Worm (Caenorhabditis elegans): ENCODE measurements around the gene R03G5.6.

The R03G5.6 gene

DNA sequence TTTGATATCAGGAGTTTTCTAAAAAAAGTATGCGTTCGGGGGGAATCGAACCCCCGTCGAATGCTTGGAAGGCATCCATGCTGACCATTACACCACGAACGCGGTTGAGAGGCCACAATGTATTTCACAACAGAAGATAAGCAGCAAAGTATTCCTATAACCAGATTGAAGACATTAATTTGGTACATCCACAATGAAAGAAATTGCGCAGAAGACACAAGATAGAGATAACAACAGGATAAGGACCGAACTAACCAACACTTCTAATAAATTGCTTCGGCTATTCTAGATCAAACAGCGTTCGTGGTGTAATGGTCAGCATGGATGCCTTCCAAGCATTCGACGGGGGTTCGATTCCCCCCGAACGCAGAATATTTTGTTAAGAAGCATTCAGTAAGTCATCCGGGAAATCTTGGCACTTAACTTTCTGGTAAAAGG is 22.4 kb downstream of the R03G5.6 start (continued):
- TF ChIP-seq let-526 (GFP tag; IDR thresholded peaks at IDR 0.05) (no peak), ceh-100 (GFP tag; IDR thresholded peaks at IDR 0.05) (no peak), hlh-12 (tag; optimal IDR thresholded peaks at IDR 0.05) (no peak), atf-7 (tag; optimal IDR thresholded peaks at IDR 0.05) (peak; percentile 13), egl-18 (GFP tag; IDR thresholded peaks at IDR 0.05) (no peak), rpc-1 (optimal IDR thresholded peaks at IDR 0.05) (peak; percentile 95), rpc-1 (tag; optimal IDR thresholded peaks at IDR 0.05) (peak; percentile 95), hlh-26 (GFP tag; conservative IDR thresholded peaks at IDR 0.05) (no peak), T07F8.4 (tag; optimal IDR thresholded peaks at IDR 0.05) (peak; percentile 47), lin-26 (GFP tag; IDR thresholded peaks at IDR 0.05) (peak; percentile 84), madf-6 (GFP tag; IDR thresholded peaks at IDR 0.05) (no peak), T26A5.8 (tag; optimal IDR thresholded peaks at IDR 0.05) (peak; percentile 17), lin-40 (tag; optimal IDR thresholded peaks at IDR 0.05) (peak; percentile 74), nfyb-1 (GFP tag; IDR thresholded peaks at IDR 0.05) (peak; percentile 76; the same call in 1 of the 2 replicates), F39B2.1 (GFP tag; IDR thresholded peaks at IDR 0.05) (no peak), Y53F4B.3 (GFP tag; IDR thresholded peaks at IDR 0.05) (no peak), lin-35 (GFP tag; optimal IDR thresholded peaks at IDR 0.05) (peak in 1 of 3 experiments; percentile 59), K12H6.12 (tag; optimal IDR thresholded peaks at IDR 0.05) (no peak), ztf-6 (GFP tag; IDR thresholded peaks at IDR 0.05) (0 out of 2 replicates have a peak, but pooled peaks have one; percentile 30), D2030.7 (GFP tag; IDR thresholded peaks at IDR 0.05) (peak; percentile 78; the same call in 1 of the 2 replicates), egrh-3 (GFP tag; IDR thresholded peaks at IDR 0.05) (peak; percentile 25; the same call in 1 of the 2 replicates), ztf-22 (GFP tag; optimal IDR thresholded peaks at IDR 0.05) (peak; percentile 5), hrde-1 (tag; optimal IDR thresholded peaks at IDR 0.05; ENCODE audit: borderline replicate concordance) (peak; percentile 28), nhr-90 (tag; optimal IDR thresholded peaks at IDR 0.05) (peak; percentile 76), chd-7 (tag; optimal IDR thresholded peaks at IDR 0.05) (peak; percentile 48), lag-1 (GFP tag; IDR thresholded peaks at IDR 0.05) (no peak), hmg-1.2 (GFP tag; IDR thresholded peaks at IDR 0.05) (peak; percentile 72), hsf-1 (GFP tag; IDR thresholded peaks at IDR 0.05) (no peak), aptf-2 (GFP tag; conservative IDR thresholded peaks at IDR 0.05) (no peak), somi-1 (GFP tag; optimal IDR thresholded peaks at IDR 0.05) (no peak), B0336.3 (GFP tag; IDR thresholded peaks at IDR 0.05) (no peak; the same call in 1 of the 2 replicates), F33H1.4 (GFP tag; IDR thresholded peaks at IDR 0.05) (no peak), nhr-120 (GFP tag; IDR thresholded peaks at IDR 0.05) (no peak), Y53G8AR.9 (GFP tag; conservative IDR thresholded peaks at IDR 0.05) (no peak), ztf-18 (tag; optimal IDR thresholded peaks at IDR 0.05) (peak; percentile 62), snpc-1.1 (tag; optimal IDR thresholded peaks at IDR 0.05; ENCODE audit: insufficient read depth) (peak; percentile 2), dpff-1 (tag; optimal IDR thresholded peaks at IDR 0.05) (no peak), ceh-58 (GFP tag; IDR thresholded peaks at IDR 0.05) (no peak), zfh-2 (GFP tag; conservative IDR thresholded peaks at IDR 0.05) (no peak), ztf-25 (GFP tag; IDR thresholded peaks at IDR 0.05) (peak; percentile 71; the same call in 1 of the 2 replicates), F23B12.7 (tag; optimal IDR thresholded peaks at IDR 0.05; ENCODE audit: insufficient read depth) (no peak), madf-8 (GFP tag; conservative IDR thresholded peaks at IDR 0.05) (no peak), lsy-27 (tag; optimal IDR thresholded peaks at IDR 0.05; ENCODE audit: borderline replicate concordance, insufficient read depth) (no peak), cebp-2 (GFP tag; IDR thresholded peaks at IDR 0.05) (no peak), snpc-4 (GFP tag; optimal IDR thresholded peaks at IDR 0.05) (peak; percentile 67), snpc-4 (tag; optimal IDR thresholded peaks at IDR 0.05) (peak in 3 of 4 experiments; percentile 14 to 65 (median 53)), mxl-1 (tag; optimal IDR thresholded peaks at IDR 0.05) (peak; percentile 63), F49E8.2 (tag; optimal IDR thresholded peaks at IDR 0.05; ENCODE audit: insufficient read depth) (no peak), ztf-3 (GFP tag; optimal IDR thresholded peaks at IDR 0.05) (no peak)

All from whole organism, young adult.